Fruit fly (Drosophila melanogaster): ENCODE data around the gene CG13144.

dm6 chr2L:10516470-10517048, 25.3 kb upstream of the CG13144 start:
- TF ChIP-seq psq (optimal IDR thresholded peaks at IDR 0.05) = no peak
- no peak for TF ChIP-seq usp (GFP tag; optimal IDR thresholded peaks at IDR 0.05)
